Worm (Caenorhabditis elegans) whole organism, mixed stage, embryonic: Measurements from ENCODE around the gene jmjd-5.

Experiments
- ceh-43 ChIP-seq: fragments of 200-800 bp; sonication (Bioruptor generic); optimal IDR thresholded peaks from 2 replicates; lab custom pipeline; 2018; ENCODE audit warnings: mild to moderate bottlenecking, missing genetic modification characterization, moderate library complexity, missing compliant biosample characterization
- elt-3 ChIP-seq: fragments of 150-350 bp; optimal IDR thresholded peaks from 2 replicates; lab custom pipeline; 2014; ENCODE audit warnings: missing biosample characterization, missing genetic modification characterization
- lin-13 ChIP-seq: fragments of 150-350 bp; optimal IDR thresholded peaks from 2 replicates; lab custom pipeline; 2014; ENCODE audit warnings: missing biosample characterization, missing genetic modification characterization
- nhr-237 ChIP-seq: fragments of 150-350 bp; optimal IDR thresholded peaks from 2 replicates; lab custom pipeline; 2014; ENCODE audit warnings: missing biosample characterization, missing genetic modification characterization
- pha-4 ChIP-seq: fragments of 150-350 bp; optimal IDR thresholded peaks from 2 replicates; lab custom pipeline; 2018; ENCODE audit warnings: missing biosample characterization, missing genetic modification reagents, missing genetic modification characterization
- sem-2 ChIP-seq: fragments of 200-800 bp; sonication (Bioruptor generic); optimal IDR thresholded peaks from 2 replicates; lab custom pipeline; 2018; ENCODE audit warnings: mild to moderate bottlenecking, missing genetic modification characterization, missing compliant biosample characterization
- snpc-4 ChIP-seq: fragments of 150-350 bp; optimal IDR thresholded peaks from 2 replicates; lab custom pipeline; 2014; ENCODE audit warnings: missing biosample characterization, missing genetic modification characterization
- unc-39 ChIP-seq: fragments of 150-350 bp; optimal IDR thresholded peaks from 2 replicates; lab custom pipeline; 2014; ENCODE audit warnings: missing biosample characterization, missing genetic modification characterization
- unc-62 ChIP-seq: fragments of 150-350 bp; optimal IDR thresholded peaks from 2 replicates; lab custom pipeline; 2014; ENCODE audit warnings: missing biosample characterization, missing genetic modification reagents, missing genetic modification characterization
- ztf-11 ChIP-seq: fragments of 150-350 bp; optimal IDR thresholded peaks from 2 replicates; lab custom pipeline; 2014; ENCODE audit warnings: missing biosample characterization, missing genetic modification characterization

DNA sequence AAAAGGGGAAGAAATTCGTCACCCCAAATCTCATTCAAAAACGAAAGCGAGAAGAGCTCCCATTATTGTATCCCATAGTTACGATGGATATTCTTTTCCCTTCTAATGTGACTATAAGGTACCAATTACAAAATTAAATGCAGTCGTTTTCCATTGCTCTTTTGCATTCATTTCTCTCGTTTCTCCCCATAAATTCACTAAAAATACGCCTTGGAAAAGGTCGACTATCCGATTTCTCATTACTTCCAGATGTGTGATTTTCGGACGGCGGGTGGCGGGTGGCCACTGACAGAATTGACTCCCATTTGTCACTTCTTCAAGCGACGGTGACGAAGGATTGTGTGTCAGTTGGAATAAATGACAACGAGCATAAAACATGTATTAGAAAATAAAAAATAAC, 6.2 kb downstream of the jmjd-5 start:
- TF ChIP-seq ceh-43 (no peak), elt-3 (tag; lab: Kevin White, UChicago) (no peak), nhr-237 (tag; lab: Kevin White, UChicago) (no peak), snpc-4 (tag; lab: Kevin White, UChicago) (no peak), ztf-11 (tag; lab: Kevin White, UChicago) (no peak), lin-13 (tag; lab: Kevin White, UChicago) (no peak), pha-4 (tag; lab: Kevin White, UChicago) (no peak), unc-62 (GFP tag; lab: Kevin White, UChicago) (no peak), sem-2 (GFP tag; lab: Kevin White, UChicago) (no peak), unc-39 (tag; lab: Kevin White, UChicago) (no peak)
